In genomic region chrX:1338906-1339673, ce11 we compare ENCODE assay signal across 7 worm cellular contexts.
TF ChIP-seq lines count a peak whose summit lies in the region.

No protein-coding gene starts in this region.

TF ChIP-seq in whole organism, L1 larva, 84 proteins besides CTCF, POLR2A, EP300 and RAD21 (continues in another document):
- TF ChIP-seq mab-9 (GFP tag; IDR thresholded peaks at IDR 0.05; lab: Robert Waterston, UW): no peak
- TF ChIP-seq sptf-1 (tag; optimal IDR thresholded peaks at IDR 0.05; lab: Kevin White, UChicago): no peak
- peak; percentile 27 for TF ChIP-seq lin-39 (tag; optimal IDR thresholded peaks at IDR 0.05; lab: Kevin White, UChicago)
- TF ChIP-seq nhr-85 (tag; lab: Kevin White, UChicago): peak; percentile 54
- TF ChIP-seq tbx-2 (tag; optimal IDR thresholded peaks at IDR 0.05; lab: Kevin White, UChicago): peak; percentile 4
- TF ChIP-seq nhr-20 (tag; optimal IDR thresholded peaks at IDR 0.05; lab: Kevin White, UChicago): peak; percentile 19
- peak in 1 of 3 experiments; percentile 12 for TF ChIP-seq ceh-82 (tag; optimal IDR thresholded peaks at IDR 0.05; lab: Kevin White, UChicago)
- no peak for TF ChIP-seq irx-1 (tag; optimal IDR thresholded peaks at IDR 0.05; lab: Kevin White, UChicago)
- TF ChIP-seq swsn-7 (tag; optimal IDR thresholded peaks at IDR 0.05; lab: Kevin White, UChicago): no peak
- TF ChIP-seq lin-14 (GFP tag; optimal IDR thresholded peaks at IDR 0.05; lab: Kevin White, UChicago): peak; percentile 43
- no peak for TF ChIP-seq ceh-63 (GFP tag; optimal IDR thresholded peaks at IDR 0.05; lab: Kevin White, UChicago)
- peak; percentile 62 for TF ChIP-seq nhr-47 (tag; optimal IDR thresholded peaks at IDR 0.05; lab: Kevin White, UChicago)
- TF ChIP-seq mef-2 (tag; optimal IDR thresholded peaks at IDR 0.05; lab: Kevin White, UChicago): no peak
- no peak for TF ChIP-seq rnt-1 (tag; optimal IDR thresholded peaks at IDR 0.05; lab: Kevin White, UChicago)

TF ChIP-seq in whole organism, L2 larva, 48 proteins besides CTCF, POLR2A, EP300 and RAD21 (continues in another document):
- TF ChIP-seq dmd-4 (tag; optimal IDR thresholded peaks at IDR 0.05; lab: Kevin White, UChicago) (no peak), peb-1 (tag; optimal IDR thresholded peaks at IDR 0.05; lab: Kevin White, UChicago) (no peak), F13H6.1 (tag; optimal IDR thresholded peaks at IDR 0.05; lab: Kevin White, UChicago) (peak; percentile 21), lsy-2 (tag; optimal IDR thresholded peaks at IDR 0.05; lab: Kevin White, UChicago) (peak; percentile 22 to 37), nhr-25 (tag; optimal IDR thresholded peaks at IDR 0.05; lab: Kevin White, UChicago) (peak; percentile 29), unc-55 (GFP tag; optimal IDR thresholded peaks at IDR 0.05; lab: Kevin White, UChicago) (peak; percentile 15), nhr-237 (tag; optimal IDR thresholded peaks at IDR 0.05; lab: Kevin White, UChicago) (no peak), sem-4 (tag; optimal IDR thresholded peaks at IDR 0.05; lab: Kevin White, UChicago) (no peak), snpc-4 (tag; optimal IDR thresholded peaks at IDR 0.05; lab: Kevin White, UChicago) (no peak), crh-2 (tag; optimal IDR thresholded peaks at IDR 0.05; lab: Kevin White, UChicago) (peak; percentile 46), lin-13 (GFP tag; optimal IDR thresholded peaks at IDR 0.05; lab: Kevin White, UChicago) (peak; percentile 17), sma-3 (GFP tag; optimal IDR thresholded peaks at IDR 0.05; lab: Kevin White, UChicago) (peak; percentile 13), nhr-11 (tag; optimal IDR thresholded peaks at IDR 0.05; lab: Kevin White, UChicago) (no peak), mdl-1 (tag; optimal IDR thresholded peaks at IDR 0.05; lab: Kevin White, UChicago) (no peak)

TF ChIP-seq in whole organism, L3 larva, 47 proteins besides CTCF, POLR2A, EP300 and RAD21 (continues in another document):
- TF ChIP-seq pha-4 (tag; optimal IDR thresholded peaks at IDR 0.05; lab: Kevin White, UChicago) (peak; percentile 4), elt-1 (tag; optimal IDR thresholded peaks at IDR 0.05; lab: Kevin White, UChicago) (peak; percentile 91), hmg-11 (tag; optimal IDR thresholded peaks at IDR 0.05; lab: Kevin White, UChicago) (peak; percentile 22), nhr-23 (tag; optimal IDR thresholded peaks at IDR 0.05; lab: Kevin White, UChicago) (peak; percentile 42), nhr-67 (tag; optimal IDR thresholded peaks at IDR 0.05; lab: Kevin White, UChicago) (no peak), nhr-12 (tag; optimal IDR thresholded peaks at IDR 0.05; lab: Kevin White, UChicago) (no peak), mdl-1 (tag; optimal IDR thresholded peaks at IDR 0.05; lab: Kevin White, UChicago) (no peak), lin-39 (tag; optimal IDR thresholded peaks at IDR 0.05; lab: Kevin White, UChicago) (no peak), tbx-2 (tag; optimal IDR thresholded peaks at IDR 0.05; lab: Kevin White, UChicago) (peak; percentile 9), egl-5 (tag; optimal IDR thresholded peaks at IDR 0.05; lab: Kevin White, UChicago) (no peak), ceh-16 (tag; optimal IDR thresholded peaks at IDR 0.05; lab: Kevin White, UChicago) (no peak), unc-39 (tag; optimal IDR thresholded peaks at IDR 0.05; lab: Kevin White, UChicago) (no peak), skn-1 (tag; optimal IDR thresholded peaks at IDR 0.05; lab: Kevin White, UChicago) (no peak), ceh-28 (tag; optimal IDR thresholded peaks at IDR 0.05; lab: Kevin White, UChicago) (no peak)

TF ChIP-seq in whole organism, L4 larva, 104 proteins besides CTCF, POLR2A, EP300 and RAD21 (continues in another document):
- no peak for TF ChIP-seq skn-1 (tag; optimal IDR thresholded peaks at IDR 0.05; lab: Kevin White, UChicago)
- TF ChIP-seq ZK337.2 (GFP tag; IDR thresholded peaks at IDR 0.05; lab: Robert Waterston, UW): no peak
- TF ChIP-seq nhr-48 (tag; optimal IDR thresholded peaks at IDR 0.05; lab: Kevin White, UChicago): no peak
- TF ChIP-seq mes-2 (tag; optimal IDR thresholded peaks at IDR 0.05; lab: Kevin White, UChicago; ENCODE audit: poor library complexity, severe bottlenecking): peak; percentile 51
- TF ChIP-seq nhr-42 (GFP tag; IDR thresholded peaks at IDR 0.05; lab: Robert Waterston, UW): 0 out of 2 replicates have a peak, but pooled peaks have one; percentile 28
- TF ChIP-seq nhr-237 (tag; optimal IDR thresholded peaks at IDR 0.05; lab: Kevin White, UChicago): no peak
- TF ChIP-seq ceh-62 (tag; optimal IDR thresholded peaks at IDR 0.05; lab: Kevin White, UChicago): no peak
- no peak for TF ChIP-seq cey-2 (tag; optimal IDR thresholded peaks at IDR 0.05; lab: Kevin White, UChicago; ENCODE audit: borderline replicate concordance, insufficient read depth)
- no peak for TF ChIP-seq unc-130 (GFP tag; optimal IDR thresholded peaks at IDR 0.05; lab: Kevin White, UChicago)
- no peak for TF ChIP-seq lin-1 (GFP tag; IDR thresholded peaks at IDR 0.05; lab: Robert Waterston, UW)
- no peak for TF ChIP-seq aly-2 (tag; optimal IDR thresholded peaks at IDR 0.05; lab: Kevin White, UChicago)
- no peak for TF ChIP-seq set-16 (GFP tag; IDR thresholded peaks at IDR 0.05; lab: Robert Waterston, UW)
- TF ChIP-seq Y48G9A.11 (GFP tag; IDR thresholded peaks at IDR 0.05; lab: Robert Waterston, UW): no peak
- no peak for TF ChIP-seq zfp-3 (GFP tag; conservative IDR thresholded peaks at IDR 0.05; lab: Robert Waterston, UW)

TF ChIP-seq in whole organism, late embryonic, 69 proteins besides CTCF, POLR2A, EP300 and RAD21:
- peak; percentile 96 for TF ChIP-seq sdc-2 (tag; optimal IDR thresholded peaks at IDR 0.05; lab: Kevin White, UChicago)
- TF ChIP-seq ceh-48 (tag; optimal IDR thresholded peaks at IDR 0.05; lab: Kevin White, UChicago): peak; percentile 56
- TF ChIP-seq ceh-2 (tag; optimal IDR thresholded peaks at IDR 0.05; lab: Kevin White, UChicago): no peak
- TF ChIP-seq hlh-13 (GFP tag; optimal IDR thresholded peaks at IDR 0.05; lab: Kevin White, UChicago): no peak
- TF ChIP-seq hlh-8 (tag; optimal IDR thresholded peaks at IDR 0.05; lab: Kevin White, UChicago): no peak
- TF ChIP-seq Y22D7AL.16 (tag; optimal IDR thresholded peaks at IDR 0.05; lab: Kevin White, UChicago): no peak
TF ChIP-seq in whole organism, late embryonic: peak in this region for 2.

TF ChIP-seq in whole organism, midembryonic, 9 proteins besides CTCF, POLR2A, EP300 and RAD21:
- TF ChIP-seq T22C8.4 (GFP tag; IDR thresholded peaks at IDR 0.05; lab: Robert Waterston, UW) (0 out of 2 replicates have a peak, but pooled peaks have one; percentile 57), ref-1 (GFP tag; conservative IDR thresholded peaks at IDR 0.05; lab: Robert Waterston, UW) (no peak)

TF ChIP-seq in whole organism, young adult, 124 proteins besides CTCF, POLR2A, EP300 and RAD21:
- TF ChIP-seq akir-1 (GFP tag; optimal IDR thresholded peaks at IDR 0.05; lab: Kevin White, UChicago) (no peak), ceh-91 (GFP tag; IDR thresholded peaks at IDR 0.05; lab: Robert Waterston, UW) (no peak), nfya-1 (tag; optimal IDR thresholded peaks at IDR 0.05; lab: Kevin White, UChicago; ENCODE audit: borderline replicate concordance, insufficient read depth) (no peak), gei-17 (GFP tag; optimal IDR thresholded peaks at IDR 0.05; lab: Kevin White, UChicago) (peak; percentile 77), ceh-100 (GFP tag; IDR thresholded peaks at IDR 0.05; lab: Robert Waterston, UW) (no peak), hmg-1.2 (GFP tag; IDR thresholded peaks at IDR 0.05; lab: Robert Waterston, UW) (no peak), lin-40 (tag; optimal IDR thresholded peaks at IDR 0.05; lab: Kevin White, UChicago) (peak; percentile 67), nhr-120 (GFP tag; IDR thresholded peaks at IDR 0.05; lab: Robert Waterston, UW) (no peak), ztf-25 (GFP tag; IDR thresholded peaks at IDR 0.05; lab: Robert Waterston, UW) (no peak), rpc-1 (optimal IDR thresholded peaks at IDR 0.05; lab: Kevin White, UChicago) (no peak), rpc-1 (tag; optimal IDR thresholded peaks at IDR 0.05; lab: Kevin White, UChicago) (no peak), madf-10 (tag; optimal IDR thresholded peaks at IDR 0.05; lab: Kevin White, UChicago) (no peak), lsl-1 (GFP tag; optimal IDR thresholded peaks at IDR 0.05; lab: Kevin White, UChicago) (no peak), ZK185.1 (tag; optimal IDR thresholded peaks at IDR 0.05; lab: Kevin White, UChicago; ENCODE audit: poor library complexity, severe bottlenecking) (peak; percentile 29), K11D2.4 (GFP tag; IDR thresholded peaks at IDR 0.05; lab: Robert Waterston, UW) (0 out of 2 replicates have a peak, but pooled peaks have one; percentile 13), B0336.3 (GFP tag; IDR thresholded peaks at IDR 0.05; lab: Robert Waterston, UW) (no peak), ztf-3 (GFP tag; optimal IDR thresholded peaks at IDR 0.05; lab: Kevin White, UChicago) (no peak), bed-1 (GFP tag; IDR thresholded peaks at IDR 0.05; lab: Robert Waterston, UW) (no peak)
